Fruit fly (Drosophila melanogaster) ovary, adult (tissue): ENCODE data around the gene CG13796.
A peak's percentile ranks its signal among the peaks of the same experiment; 100 is the strongest.
"Not testable (repeated sequence)": the region's sequence is repeated elsewhere in the genome, so short reads cannot be mapped to it uniquely, and the experiment has no call there.

Experiments
- CG17801 ChIP-seq: fragments of 200-800 bp; optimal IDR thresholded peaks from 2 replicates; lab custom pipeline; 2019; ENCODE audit warnings: missing biosample characterization, mild to moderate bottlenecking, missing genetic modification characterization, moderate library complexity; ENCODE audit not compliant: partially characterized antibody

Gene CG13796

DNA sequence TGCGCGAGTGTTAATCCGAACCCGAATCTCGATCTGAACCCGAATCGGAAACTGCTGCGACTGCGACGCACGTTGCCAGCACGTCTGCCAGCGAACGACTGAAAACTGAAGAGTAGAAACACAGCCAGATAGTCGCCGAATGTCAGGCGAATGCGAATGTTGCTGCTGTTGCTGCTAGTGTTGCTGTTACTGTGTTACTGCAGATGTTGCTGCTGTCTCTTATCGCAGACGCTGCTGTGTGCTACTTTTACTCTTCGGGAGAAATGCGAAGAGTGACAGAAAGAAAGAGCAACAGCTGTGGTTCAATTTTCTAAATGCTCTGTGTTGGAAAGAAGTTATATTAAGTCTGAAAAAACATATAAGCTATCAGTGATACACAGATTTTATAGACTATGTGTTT is 6.2 kb upstream of the CG13796 start, which contains the start of gene CG31904:
TSS of gene CG31904 (minus strand) at position 101 of the 400 bp plus-strand sequence.
- not testable (repeated sequence) for TF ChIP-seq CG17801 (GFP tag; lab: Kevin White, UChicago)

DNA sequence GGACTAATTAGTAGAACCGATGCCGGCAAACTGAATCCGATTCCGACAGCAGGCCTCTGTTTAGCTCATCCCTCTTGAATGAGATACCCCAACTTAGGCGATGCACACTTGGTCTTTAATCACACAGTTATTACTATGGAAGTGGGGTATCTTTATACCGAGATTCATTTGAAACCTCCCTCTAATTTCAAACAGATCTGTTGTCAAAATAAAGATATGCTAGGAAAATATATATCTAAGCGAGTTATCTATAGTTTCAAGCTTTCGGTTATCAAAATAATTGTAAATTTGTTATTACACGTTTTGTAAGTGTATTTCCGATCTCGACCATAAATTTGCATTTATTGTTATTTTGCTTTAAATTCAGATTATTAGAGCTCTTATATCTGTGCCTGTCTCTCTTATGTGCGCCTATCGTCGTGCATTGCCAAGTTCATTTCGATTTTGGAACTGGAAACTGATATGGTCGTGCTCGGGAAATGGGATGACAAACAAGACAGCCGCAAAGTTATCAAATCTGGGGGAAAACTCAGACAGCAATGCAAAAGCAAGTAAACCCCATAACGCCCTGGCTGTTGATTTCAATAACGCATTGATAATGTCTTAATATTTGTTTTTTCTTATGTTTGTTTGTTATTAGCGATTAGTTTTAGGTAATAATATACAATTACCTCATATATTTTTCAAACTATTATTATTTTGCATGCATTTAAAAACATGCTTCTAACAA is 6.0 kb downstream of the CG13796 start, which contains the start of gene CG13795:
TSS of gene CG13795 (minus strand) at position 31 of the 730 bp plus-strand sequence.
- TF ChIP-seq CG17801 (GFP tag; lab: Kevin White, UChicago), result no peak

DNA sequence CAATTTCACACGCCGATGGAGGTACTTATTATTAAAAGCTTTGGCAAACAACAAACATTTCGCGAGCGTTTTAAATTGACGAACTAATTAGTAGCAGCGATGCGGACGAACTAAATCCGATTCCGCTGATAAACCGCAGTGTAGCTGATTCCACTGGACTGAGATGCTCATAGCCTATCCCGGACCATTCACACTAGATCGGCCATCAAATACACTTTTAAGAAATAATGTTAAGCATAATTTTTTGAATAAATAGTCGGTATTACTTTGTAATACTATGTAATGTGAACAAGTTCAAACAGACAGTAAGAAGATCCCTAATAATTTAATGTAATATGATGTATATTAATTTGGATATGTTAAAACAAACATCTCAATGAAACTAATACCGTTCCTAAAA is 9.7 kb downstream of the CG13796 start, which contains the start of gene CG13794:
TSS of gene CG13794 (minus strand) at position 101 of the 400 bp plus-strand sequence.
- no peak for TF ChIP-seq CG17801 (GFP tag; lab: Kevin White, UChicago)

DNA sequence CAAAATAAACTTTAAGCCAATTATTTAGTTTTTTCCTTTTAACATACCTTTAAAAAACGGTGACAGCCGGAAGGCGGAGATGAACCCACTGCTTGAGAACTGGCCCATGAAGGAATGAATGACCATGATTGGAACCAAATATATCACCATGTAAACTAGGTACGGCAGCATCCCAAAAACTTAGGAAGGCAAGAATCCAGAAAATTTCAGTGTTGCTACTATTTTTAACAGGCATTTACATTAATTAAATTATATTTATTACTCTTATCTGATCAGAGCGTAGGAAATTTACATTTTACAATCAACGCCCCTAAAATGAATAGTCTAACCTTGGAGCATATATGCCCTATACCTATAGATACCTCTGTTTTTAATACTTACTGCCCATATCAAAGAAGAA is 10.4 kb downstream of the CG13796 start:
- TF ChIP-seq CG17801 (GFP tag; lab: Kevin White, UChicago), result no peak

DNA sequence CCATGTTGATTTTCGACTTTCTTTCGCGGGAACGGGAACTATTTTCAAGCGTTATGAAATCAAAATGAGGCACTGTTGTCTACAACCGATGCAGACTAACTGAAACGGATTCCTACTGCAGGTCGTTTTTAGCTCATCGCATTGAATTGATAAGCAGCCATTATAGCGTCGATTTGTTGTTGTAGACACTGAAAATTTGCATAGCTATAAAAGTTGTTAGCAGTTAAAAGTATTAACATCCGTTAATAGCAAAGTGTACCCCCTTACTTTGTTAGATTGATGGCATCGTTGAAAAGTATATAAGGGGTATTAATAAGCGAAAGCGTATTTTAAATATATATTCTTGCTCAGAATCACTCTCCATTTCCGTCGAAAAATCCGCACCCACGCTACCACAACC is 13.1 kb downstream of the CG13796 start, which contains the start of gene CG13793:
TSS of gene CG13793 (minus strand) at position 101 of the 400 bp plus-strand sequence.
- no peak for TF ChIP-seq CG17801 (GFP tag; lab: Kevin White, UChicago)

DNA sequence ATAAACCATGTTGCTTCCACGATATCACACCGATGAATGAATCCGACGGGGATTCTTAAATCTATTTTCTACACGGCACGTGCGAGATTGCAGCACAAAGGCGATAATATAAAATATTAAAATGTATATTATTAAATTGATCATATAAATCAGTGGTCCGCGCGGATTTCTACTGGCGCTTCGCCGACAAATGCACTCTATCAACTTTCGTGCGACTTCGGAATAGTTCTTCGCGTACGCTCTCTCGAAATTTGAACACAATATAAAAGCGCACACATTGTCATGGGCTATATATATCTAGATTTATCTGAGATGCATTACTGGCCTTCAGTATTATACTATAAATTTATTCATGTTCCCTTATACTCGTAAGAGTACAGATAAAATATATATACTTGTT is 15.9 kb downstream of the CG13796 start, which contains the start of gene CG33296:
TSS of gene CG33296 (minus strand) at position 101 of the 400 bp plus-strand sequence.
- TF ChIP-seq CG17801 (GFP tag; lab: Kevin White, UChicago), result no peak

DNA sequence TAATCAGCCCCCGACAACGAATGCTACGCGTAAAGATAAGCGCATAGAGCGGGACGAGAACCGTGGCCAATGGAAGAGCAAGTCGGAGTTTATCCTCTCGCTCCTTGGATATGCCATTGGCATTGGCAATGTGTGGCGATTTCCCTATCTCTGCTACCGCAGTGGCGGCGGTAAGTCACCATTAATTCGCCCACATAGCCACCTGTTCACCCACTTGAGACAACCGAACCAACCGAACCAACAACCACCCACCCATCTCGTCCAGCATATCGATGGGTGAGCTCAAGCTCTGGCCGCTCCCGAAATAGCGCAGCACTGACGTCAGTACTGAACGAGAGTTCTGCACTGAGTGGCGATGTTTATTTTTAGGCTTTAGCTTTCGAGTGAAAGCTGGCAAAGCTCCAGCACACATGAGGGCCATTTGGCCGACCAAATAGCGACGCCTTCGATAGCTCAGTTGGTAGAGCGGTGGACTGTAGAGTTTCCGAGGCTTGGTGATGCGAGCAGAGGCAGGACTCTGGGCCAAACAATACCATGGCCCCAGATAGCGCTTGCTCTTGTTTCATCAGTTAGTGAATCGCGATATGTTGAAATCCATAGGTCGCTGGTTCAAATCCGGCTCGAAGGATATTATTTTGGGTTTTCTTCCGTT is 21.3 kb downstream of the CG13796 start:
- TF ChIP-seq CG17801 (GFP tag; lab: Kevin White, UChicago), result no peak

DNA sequence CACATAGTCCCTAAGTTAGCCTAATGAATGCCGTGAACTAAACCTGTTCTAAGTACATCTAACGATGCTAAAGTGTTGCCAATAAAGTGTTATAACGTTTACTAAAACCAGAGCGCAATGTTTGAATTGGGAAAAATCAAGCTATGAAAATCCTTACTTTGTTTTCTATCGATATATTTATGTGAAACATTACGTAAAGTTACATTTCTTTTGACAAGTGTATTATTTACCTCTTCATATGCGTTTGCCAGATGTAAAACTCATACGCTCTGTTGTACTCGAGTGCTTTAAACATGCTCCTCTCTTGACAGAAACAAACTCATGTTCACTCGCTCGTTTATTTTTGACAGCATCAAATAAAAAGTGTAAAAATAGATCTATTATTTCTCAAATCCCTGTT is 21.9 kb downstream of the CG13796 start, which contains the start of gene Ntl:
TSS of gene Ntl (plus strand) at position 301 of the 400 bp plus-strand sequence.
- no peak for TF ChIP-seq CG17801 (GFP tag; lab: Kevin White, UChicago)

DNA sequence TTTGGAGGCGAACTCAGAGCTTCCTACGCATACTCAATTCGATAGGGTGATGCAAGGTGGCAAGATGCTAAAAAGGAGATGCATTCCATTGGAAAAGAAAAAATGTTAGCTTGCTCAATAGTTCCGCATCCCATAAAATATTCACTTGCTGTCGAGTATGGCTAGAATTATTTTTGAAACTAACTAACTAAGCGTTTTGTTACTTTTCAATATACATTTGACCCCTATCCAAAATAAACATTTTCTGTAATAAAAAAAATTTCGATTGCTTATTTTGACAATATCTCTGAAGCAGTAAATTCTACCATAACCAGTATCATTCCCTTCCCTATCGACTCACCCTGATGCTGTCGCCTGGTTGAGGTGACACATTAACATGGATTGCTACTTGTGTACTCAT is 28.9 kb downstream of the CG13796 start:
- no peak for TF ChIP-seq CG17801 (GFP tag; lab: Kevin White, UChicago)

DNA sequence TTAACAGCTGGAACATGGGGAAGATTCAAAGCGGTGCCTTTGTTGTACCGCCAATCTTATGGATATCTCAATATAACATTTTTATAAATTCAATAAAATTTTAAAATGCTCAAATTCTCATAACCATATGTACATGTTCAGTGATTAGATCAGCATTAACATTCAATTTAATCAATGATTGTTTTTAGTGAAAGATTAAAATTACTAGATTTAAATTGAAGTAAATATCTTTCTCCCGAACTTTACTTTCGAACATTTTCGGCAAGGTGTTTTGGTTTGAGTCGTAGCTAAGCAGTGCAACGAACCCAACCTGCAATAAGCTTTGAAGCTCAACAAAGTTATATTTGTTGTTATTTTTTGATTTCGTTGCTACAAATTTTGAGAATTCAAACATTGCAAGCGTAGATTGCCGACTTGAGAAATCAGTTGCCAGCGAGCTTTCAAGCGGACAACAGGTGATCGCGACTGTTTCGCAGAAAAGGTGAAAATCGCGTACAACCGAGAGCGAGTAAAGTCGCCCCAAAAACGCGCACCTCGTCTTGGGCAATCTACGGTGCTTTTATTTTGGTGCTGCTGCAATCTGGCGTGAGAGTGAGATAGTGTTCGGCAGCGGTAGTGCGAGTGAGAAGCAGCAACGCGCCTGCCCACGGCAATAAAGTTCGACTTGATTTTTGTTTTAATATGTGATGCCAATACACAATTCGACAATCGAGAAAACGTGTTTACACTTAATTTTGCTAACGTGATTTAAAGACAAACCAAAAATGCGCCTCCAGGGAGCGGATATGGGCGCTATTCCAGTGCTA is 29.9 kb downstream of the CG13796 start, which contains the start of gene Tep3:
TSS of gene Tep3 (plus strand) at position 423 of the 806 bp plus-strand sequence.
- TF ChIP-seq CG17801 (GFP tag; lab: Kevin White, UChicago), result peak; percentile 73

DNA sequence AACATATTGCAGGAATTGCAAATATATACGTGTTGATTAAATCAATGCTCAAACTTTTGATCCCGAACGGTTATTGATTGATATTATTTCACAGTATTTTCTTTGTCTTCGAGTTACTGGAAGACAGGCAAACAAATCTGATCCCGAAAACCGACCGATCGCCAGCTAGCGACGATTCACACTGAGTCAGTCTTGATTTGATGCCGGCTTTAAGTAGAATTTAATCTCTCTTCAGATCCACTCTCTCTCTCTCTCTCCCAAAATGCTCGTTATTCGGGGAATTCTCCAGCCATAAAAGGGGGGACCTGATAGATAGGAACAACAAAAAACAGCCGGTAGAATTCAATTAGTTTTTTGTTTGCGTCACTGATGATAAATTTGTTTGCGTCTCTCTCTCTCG is 31.1 kb downstream of the CG13796 start, which contains the start of gene Tep2:
TSS of gene Tep2 (minus strand) at position 185 of the 400 bp plus-strand sequence.
- TF ChIP-seq CG17801 (GFP tag; lab: Kevin White, UChicago), result no peak

DNA sequence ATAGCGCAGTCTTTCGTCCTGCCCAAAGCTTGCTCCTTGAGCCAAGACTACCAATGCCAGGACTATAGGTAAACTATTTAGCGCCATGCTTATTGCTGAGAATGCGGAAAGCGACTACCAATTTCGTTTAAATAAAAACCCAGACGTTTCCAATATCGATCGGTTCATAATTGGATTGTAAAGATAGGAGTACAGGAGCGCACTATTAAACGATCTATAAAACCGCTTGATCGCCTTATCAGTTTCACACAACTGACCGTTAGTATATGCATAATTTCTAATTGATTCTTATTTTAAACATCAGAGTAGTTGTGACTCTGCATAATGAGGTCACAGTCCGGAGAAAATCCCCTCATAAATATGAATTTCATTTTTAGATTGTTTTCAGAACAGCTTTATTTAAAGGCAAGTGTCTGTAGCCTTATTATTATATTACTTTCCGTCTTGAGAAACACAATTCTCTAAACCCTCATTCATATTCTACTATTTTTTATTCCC is 39.8 kb downstream of the CG13796 start, which contains the start of the genes CG7025 and CG43235:
TSS of gene CG7025 (minus strand) at position 101 of the 498 bp plus-strand sequence.
TSS of gene CG43235 (plus strand) at position 448 of the 498 bp plus-strand sequence.
- TF ChIP-seq CG17801 (GFP tag; lab: Kevin White, UChicago), result no peak

DNA sequence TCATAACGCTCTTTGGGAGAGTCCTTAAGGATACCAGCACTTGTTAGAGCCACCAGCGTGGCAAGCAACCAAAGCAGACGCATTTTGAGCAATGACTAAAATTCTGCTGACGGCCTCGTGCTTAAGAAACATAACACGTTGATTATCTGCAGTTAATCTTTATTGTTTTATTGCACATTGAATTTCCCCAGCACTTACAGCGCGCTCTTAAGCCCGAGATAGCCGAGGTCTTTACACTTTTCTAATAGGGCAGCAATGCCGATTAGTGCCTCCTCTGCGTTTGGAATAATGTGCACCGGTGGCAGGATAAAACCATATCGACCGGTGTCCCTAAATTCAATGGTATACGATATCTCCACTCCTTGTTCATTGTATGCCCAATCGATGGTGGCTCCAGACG is 41.5 kb downstream of the CG13796 start, which contains the start of gene CG18585:
TSS of gene CG18585 (minus strand) at position 101 of the 400 bp plus-strand sequence.
- no peak for TF ChIP-seq CG17801 (GFP tag; lab: Kevin White, UChicago)

DNA sequence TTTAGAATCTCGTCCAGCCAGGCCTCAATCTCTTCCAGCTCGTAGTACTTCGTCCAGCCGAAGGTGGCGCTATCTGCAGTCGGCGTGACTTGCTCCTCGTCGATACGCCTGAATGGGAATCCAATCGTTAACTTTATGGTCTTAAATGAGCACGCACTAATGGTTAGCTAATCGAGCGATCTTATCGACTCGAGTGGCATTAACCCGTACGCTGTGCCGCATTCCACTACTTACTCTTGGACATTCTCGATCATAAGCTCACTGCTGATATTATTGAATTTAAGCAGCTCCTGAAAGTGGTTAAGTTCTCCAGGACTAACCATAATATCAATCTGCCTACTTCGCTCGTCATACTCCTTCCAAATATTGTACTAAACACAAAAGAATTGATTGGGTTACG is 42.0 kb downstream of the CG13796 start:
- no peak for TF ChIP-seq CG17801 (GFP tag; lab: Kevin White, UChicago)
